Worm (Caenorhabditis elegans) whole organism, late embryonic: Measurements from ENCODE around the gene F39H12.3.

Experiments
- F13H6.1 ChIP-seq: sonication (generic microtip); optimal IDR thresholded peaks from 2 replicates; lab custom pipeline; 2016; ENCODE audit warnings: missing genetic modification characterization, missing compliant biosample characterization
- K09A11.1 ChIP-seq: sonication (generic microtip); optimal IDR thresholded peaks from 2 replicates; lab custom pipeline; 2017; ENCODE audit warnings: antibody characterized with exemption, mild to moderate bottlenecking, missing genetic modification characterization, missing compliant biosample characterization; ENCODE audit not compliant: insufficient read depth
- ttx-3 ChIP-seq: sonication (generic microtip); optimal IDR thresholded peaks from 2 replicates; lab custom pipeline; 2016; ENCODE audit warnings: missing genetic modification reagents, missing genetic modification characterization, missing compliant biosample characterization

- TF ChIP-seq F13H6.1 (tag; lab: Kevin White, UChicago) (no peak), K09A11.1 (no peak), ttx-3 (tag; lab: Kevin White, UChicago) (no peak)
These were observed 32.3 kb upstream of the F39H12.3 start for ce11 chrX:873634-874033.
